Fruit fly (Drosophila melanogaster): ENCODE results near the gene CG18764.

CG18764 gene

dm6 chr3R:11619709-11620409, 6.8 kb upstream of the CG18764 start, which contains the start of the genes Jupiter and CG14710 (continued):
- peak; percentile 57 for TF ChIP-seq CG12299 (tag; optimal IDR thresholded peaks at IDR 0.05)
- peak; percentile 98 for TF ChIP-seq CG4617 (GFP tag; optimal IDR thresholded peaks at IDR 0.05; ENCODE audit: borderline replicate concordance)
- no peak for TF ChIP-seq Eip74EF (GFP tag; optimal IDR thresholded peaks at IDR 0.05)
- TF ChIP-seq CG14667 (GFP tag; IDR thresholded peaks at IDR 0.05): peak; percentile 53; the same call in 1 of the 2 replicates
- peak; percentile 21 for TF ChIP-seq CG7556 (GFP tag; optimal IDR thresholded peaks at IDR 0.05)
- TF ChIP-seq HmgD (GFP tag; optimal IDR thresholded peaks at IDR 0.05): peak; percentile 96
- TF ChIP-seq CG31224 (GFP tag; IDR thresholded peaks at IDR 0.05): no peak
- TF ChIP-seq CG18599 (GFP tag; optimal IDR thresholded peaks at IDR 0.05): peak; percentile 51
- TF ChIP-seq rib (GFP tag; IDR thresholded peaks at IDR 0.05): 0 out of 2 replicates have a peak, but pooled peaks have one; percentile 49
- TF ChIP-seq CG13123 (GFP tag; optimal IDR thresholded peaks at IDR 0.05): peak; percentile 53
- TF ChIP-seq fru (optimal IDR thresholded peaks at IDR 0.05): no peak
- peak; percentile 66; the same call in 2 of the 3 replicates for TF ChIP-seq H15 (GFP tag; IDR thresholded peaks at IDR 0.05)
- TF ChIP-seq CG4424 (GFP tag; optimal IDR thresholded peaks at IDR 0.05): peak; percentile 64
- TF ChIP-seq eve (GFP tag; optimal IDR thresholded peaks at IDR 0.05): no peak
- TF ChIP-seq CG14710 (tag; optimal IDR thresholded peaks at IDR 0.05): peak; percentile 93
- TF ChIP-seq CG34224 (GFP tag; IDR thresholded peaks at IDR 0.05; ENCODE audit: partially characterized antibody): peak; percentile 39; the same call in 1 of the 3 replicates
- no peak for TF ChIP-seq CG1529 (GFP tag; optimal IDR thresholded peaks at IDR 0.05)
- no peak for TF ChIP-seq GATAe (GFP tag; conservative IDR thresholded peaks at IDR 0.05)
- TF ChIP-seq CG12236 (GFP tag; optimal IDR thresholded peaks at IDR 0.05): peak; percentile 31
- TF ChIP-seq CG9727 (GFP tag; optimal IDR thresholded peaks at IDR 0.05): no peak
- peak; percentile 74 for TF ChIP-seq maf-S (GFP tag; optimal IDR thresholded peaks at IDR 0.05)
- TF ChIP-seq CG5245 (GFP tag; optimal IDR thresholded peaks at IDR 0.05): peak; percentile 31
- peak; percentile 79 for TF ChIP-seq CoRest (tag; optimal IDR thresholded peaks at IDR 0.05)
- TF ChIP-seq YL-1 (GFP tag; optimal IDR thresholded peaks at IDR 0.05): peak; percentile 76
- no peak for TF ChIP-seq CG11560 (tag; IDR thresholded peaks at IDR 0.05)
- TF ChIP-seq Vsx1 (GFP tag; optimal IDR thresholded peaks at IDR 0.05): peak; percentile 65
- TF ChIP-seq CG9932 (GFP tag; IDR thresholded peaks at IDR 0.05): peak; percentile 93
- no peak for TF ChIP-seq Trl (optimal IDR thresholded peaks at IDR 0.05)
- peak; percentile 86 for TF ChIP-seq Trl (GFP tag; optimal IDR thresholded peaks at IDR 0.05)
- TF ChIP-seq CG15696 (tag; optimal IDR thresholded peaks at IDR 0.05): peak; percentile 64
- TF ChIP-seq Mrtf (GFP tag; IDR thresholded peaks at IDR 0.05): no peak; the same call in 2 of the 3 replicates
- peak in 1 of 3 experiments; percentile 47 for TF ChIP-seq Stat92E (GFP tag; optimal IDR thresholded peaks at IDR 0.05)
- TF ChIP-seq tll (GFP tag; optimal IDR thresholded peaks at IDR 0.05): no peak
- peak; percentile 80 to 83 for TF ChIP-seq dpn (GFP tag; optimal IDR thresholded peaks at IDR 0.05)
- peak; percentile 27 for TF ChIP-seq Camta (GFP tag; optimal IDR thresholded peaks at IDR 0.05)
- peak; percentile 67 for TF ChIP-seq CG14014 (GFP tag; IDR thresholded peaks at IDR 0.05)
- TF ChIP-seq Nf-YB (GFP tag; optimal IDR thresholded peaks at IDR 0.05): peak; percentile 38
- TF ChIP-seq CG4707 (GFP tag; optimal IDR thresholded peaks at IDR 0.05): no peak
- TF ChIP-seq CG34376 (GFP tag; optimal IDR thresholded peaks at IDR 0.05): peak; percentile 63
- peak; percentile 68 for TF ChIP-seq CG13424 (tag; optimal IDR thresholded peaks at IDR 0.05)
- TF ChIP-seq Rfx (GFP tag; IDR thresholded peaks at IDR 0.05): peak; percentile 89
- no peak for TF ChIP-seq CG18476 (GFP tag; optimal IDR thresholded peaks at IDR 0.05)
- peak; percentile 86 for TF ChIP-seq ken (GFP tag; IDR thresholded peaks at IDR 0.05)
- TF ChIP-seq slou (GFP tag; optimal IDR thresholded peaks at IDR 0.05): peak; percentile 62
- peak; percentile 68 for TF ChIP-seq CG9817 (tag; optimal IDR thresholded peaks at IDR 0.05)
- peak; percentile 23 for TF ChIP-seq grn (GFP tag; optimal IDR thresholded peaks at IDR 0.05)
- TF ChIP-seq TFAM (GFP tag; optimal IDR thresholded peaks at IDR 0.05): no peak
- TF ChIP-seq CG1832 (GFP tag; optimal IDR thresholded peaks at IDR 0.05): no peak
- TF ChIP-seq gsb (GFP tag; IDR thresholded peaks at IDR 0.05): peak; percentile 51; the same call in 1 of the 2 replicates
